Worm (Caenorhabditis elegans) whole organism, L1 larva: ENCODE data around the gene jmjd-4.

Experiments
- isw-1 ChIP-seq: fragments of 200-800 bp; sonication (Bioruptor generic); IDR thresholded peaks from 2 replicates; pipeline ENCODE4 v1.3.6; 2022; ENCODE audit warnings: missing genetic modification characterization, missing compliant biosample characterization
- mep-1 ChIP-seq: fragments of 150-350 bp; optimal IDR thresholded peaks from 2 replicates; lab custom pipeline; 2014; ENCODE audit warnings: missing biosample characterization, missing genetic modification characterization
- nhr-19 ChIP-seq: fragments of 200-800 bp; sonication (Bioruptor generic); conservative IDR thresholded peaks from 2 replicates; pipeline ENCODE4 v1.3.6; 2022; ENCODE audit warnings: missing genetic modification characterization, missing compliant biosample characterization
- sox-4 ChIP-seq: sonication (generic microtip); optimal IDR thresholded peaks from 2 replicates; lab custom pipeline; 2016; ENCODE audit warnings: missing genetic modification characterization, missing compliant biosample characterization

DNA sequence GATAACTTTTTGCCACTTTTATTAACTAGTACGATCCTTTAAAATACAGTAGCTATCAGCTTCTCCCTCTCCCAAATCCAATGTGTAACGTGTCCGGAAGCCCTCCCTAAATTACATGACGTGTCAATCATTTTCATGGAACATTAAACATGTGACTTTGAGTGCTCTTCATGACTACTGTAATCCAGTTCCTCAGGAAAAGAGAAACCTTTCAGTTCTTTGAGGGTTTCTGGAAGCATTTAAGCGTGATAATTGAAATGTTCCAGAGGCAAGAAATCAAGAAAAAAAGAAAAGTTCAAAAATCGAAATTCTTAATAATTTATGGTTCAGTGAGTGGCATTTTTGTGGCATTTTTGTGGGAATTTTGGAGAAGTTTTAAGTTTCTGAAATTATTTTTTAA is 29.1 kb upstream of the jmjd-4 start:
- TF ChIP-seq sox-4 (no peak), isw-1 (GFP tag; lab: Robert Waterston, UW) (no peak), mep-1 (tag; lab: Kevin White, UChicago) (no peak), nhr-19 (GFP tag; lab: Robert Waterston, UW) (no peak)
